Fruit fly (Drosophila melanogaster) S2 (cell line): Measurements from ENCODE around the gene karr.

Experiments
- CG8478 ChIP-seq: fragments of >200 bp; optimal IDR thresholded peaks from 2 replicates; lab custom pipeline; 2018
- CTCF ChIP-seq, 2 experiments: fragments of >200 bp; optimal IDR thresholded peaks; 2 replicates each; lab custom pipeline; 2018

DNA sequence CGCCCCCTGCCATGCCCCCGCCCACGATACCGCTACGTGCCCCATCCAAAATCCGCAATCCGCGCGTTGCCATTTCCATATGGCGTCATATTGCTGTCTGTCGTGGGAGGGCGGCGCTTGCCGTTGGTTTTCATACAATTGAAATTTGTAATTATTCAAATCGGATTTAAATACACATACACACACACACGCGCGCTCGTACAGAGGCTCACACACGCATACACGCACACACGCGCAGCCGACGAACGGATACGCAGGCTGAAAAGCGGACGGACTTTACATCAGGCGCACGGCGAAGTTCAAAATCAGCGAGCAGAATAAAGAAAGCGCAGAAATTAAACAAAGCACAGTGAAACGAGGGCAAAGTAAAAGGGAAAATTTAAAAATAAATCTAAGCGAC lies 43.4 kb downstream of the karr start:
- no peak for TF ChIP-seq CTCF (optimal IDR thresholded peaks at IDR 0.05; lab: Kevin White, UChicago)
- no peak for TF ChIP-seq CG8478
